Worm (Caenorhabditis elegans) whole organism, L1 larva: ENCODE data around the gene acs-2.
A peak's percentile ranks its signal among the peaks of the same experiment; 100 is the strongest.

Experiments
- C16A3.4 ChIP-seq: fragments of 150-350 bp; optimal IDR thresholded peaks from 2 replicates; lab custom pipeline; 2014; ENCODE audit warnings: missing biosample characterization, missing genetic modification characterization
- C34B4.2 ChIP-seq: sonication (generic microtip); optimal IDR thresholded peaks from 2 replicates; lab custom pipeline; 2017; ENCODE audit warnings: mild to moderate bottlenecking, missing genetic modification characterization, missing compliant biosample characterization
- Y116A8C.19 ChIP-seq: sonication (generic microtip); optimal IDR thresholded peaks from 2 replicates; lab custom pipeline; 2016; ENCODE audit warnings: missing compliant biosample characterization, missing genetic modification characterization, borderline replicate concordance
- alr-1 ChIP-seq: fragments of 200-800 bp; sonication (Bioruptor generic); optimal IDR thresholded peaks from 2 replicates; lab custom pipeline; 2018; ENCODE audit warnings: borderline replicate concordance, mild to moderate bottlenecking, missing genetic modification characterization, missing compliant biosample characterization
- aly-2 ChIP-seq: fragments of 150-350 bp; optimal IDR thresholded peaks from 2 replicates; lab custom pipeline; 2014; ENCODE audit warnings: missing biosample characterization, missing genetic modification characterization
- blmp-1 ChIP-seq: fragments of 150-350 bp; optimal IDR thresholded peaks from 2 replicates; lab custom pipeline; 2014; ENCODE audit warnings: missing biosample characterization, missing genetic modification characterization
- ceh-63 ChIP-seq: fragments of 200-800 bp; sonication (Bioruptor generic); optimal IDR thresholded peaks from 2 replicates; lab custom pipeline; 2018; ENCODE audit warnings: mild to moderate bottlenecking, missing genetic modification characterization, missing compliant biosample characterization
- ceh-82 ChIP-seq, 3 experiments: fragments of 150-350 bp in 1 of 3; sonication (generic microtip) in 2 of 3; optimal IDR thresholded peaks; 2 replicates each; lab custom pipeline; 2014 to 2017; ENCODE audit warnings: missing biosample characterization in 3 of 3, missing genetic modification characterization in 3 of 3
- ceh-88 ChIP-seq: fragments of 200-800 bp; sonication (Bioruptor generic); IDR thresholded peaks from 2 replicates; pipeline ENCODE4 v1.3.6; 2022; ENCODE audit warnings: missing genetic modification characterization, missing compliant biosample characterization
- ces-1 ChIP-seq: fragments of 150-350 bp; optimal IDR thresholded peaks from 2 replicates; lab custom pipeline; 2014; ENCODE audit warnings: missing biosample characterization, missing genetic modification reagents, missing genetic modification characterization
- dpl-1 ChIP-seq, 3 experiments: fragments of 150-350 bp in 2 of 3; sonication (generic microtip) in 1 of 3; optimal IDR thresholded peaks; 2 replicates each; lab custom pipeline; 2014 to 2017; ENCODE audit warnings: missing biosample characterization in 3 of 3, missing genetic modification characterization in 3 of 3, missing genetic modification reagents in 3 of 3
- efl-1 ChIP-seq, 4 experiments: fragments of 150-350 bp; optimal IDR thresholded peaks in 3 of 4; peaks in 1 of 4; 1 replicate in 1 of 4; 2 replicates in 3 of 4; lab custom pipeline; 2014; ENCODE audit warnings: missing biosample characterization in 2 of 4, missing genetic modification characterization in 2 of 4, missing genetic modification reagents in 2 of 4
- egl-27 ChIP-seq, 2 experiments: fragments of 150-350 bp in 1 of 2; sonication (generic microtip); optimal IDR thresholded peaks; 3 replicates each; lab custom pipeline; 2017 to 2018; ENCODE audit warnings: missing biosample characterization in 2 of 2, missing genetic modification characterization in 2 of 2, missing genetic modification reagents in 2 of 2
- elt-2 ChIP-seq: sonication (generic microtip); optimal IDR thresholded peaks from 2 replicates; lab custom pipeline; 2016; ENCODE audit warnings: missing genetic modification characterization, mild to moderate bottlenecking, inconsistent platforms, missing compliant biosample characterization, missing genetic modification reagents
- elt-3 ChIP-seq, 6 experiments: fragments of 150-350 bp in 1 of 6; sonication (generic microtip); optimal IDR thresholded peaks; 2 replicates each; lab custom pipeline; 2017 to 2018; ENCODE audit warnings: missing biosample characterization in 6 of 6, missing genetic modification characterization in 6 of 6, inconsistent platforms in 1 of 6
- ets-5 ChIP-seq: fragments of 200-800 bp; sonication (Bioruptor generic); IDR thresholded peaks from 2 replicates; pipeline ENCODE4 v1.3.6; 2022; ENCODE audit warnings: missing genetic modification characterization, missing compliant biosample characterization
- hlh-4 ChIP-seq: sonication (generic microtip); optimal IDR thresholded peaks from 2 replicates; lab custom pipeline; 2016; ENCODE audit warnings: mild to moderate bottlenecking, missing genetic modification characterization, missing compliant biosample characterization
- irx-1 ChIP-seq: sonication (generic microtip); optimal IDR thresholded peaks from 2 replicates; lab custom pipeline; 2016; ENCODE audit warnings: missing genetic modification characterization, missing compliant biosample characterization
- isw-1 ChIP-seq: fragments of 200-800 bp; sonication (Bioruptor generic); IDR thresholded peaks from 2 replicates; pipeline ENCODE4 v1.3.6; 2022; ENCODE audit warnings: missing genetic modification characterization, missing compliant biosample characterization
- lin-13 ChIP-seq: fragments of 150-350 bp; optimal IDR thresholded peaks from 2 replicates; lab custom pipeline; 2014; ENCODE audit warnings: missing biosample characterization, missing genetic modification reagents, missing genetic modification characterization
- lin-14 ChIP-seq: fragments of 200-800 bp; sonication (Bioruptor generic); optimal IDR thresholded peaks from 2 replicates; lab custom pipeline; 2018; ENCODE audit warnings: mild to moderate bottlenecking, missing genetic modification characterization, moderate library complexity, missing compliant biosample characterization
- lin-35 ChIP-seq, 2 experiments: fragments of 150-350 bp; optimal IDR thresholded peaks; 2 replicates each; lab custom pipeline; 2014; ENCODE audit warnings: missing biosample characterization in 2 of 2, missing genetic modification characterization in 2 of 2, missing genetic modification reagents in 2 of 2
- lin-39 ChIP-seq: fragments of 150-350 bp; optimal IDR thresholded peaks from 2 replicates; lab custom pipeline; 2014; ENCODE audit warnings: missing biosample characterization, missing genetic modification reagents, missing genetic modification characterization
- lsy-2 ChIP-seq, 2 experiments: fragments of 150-350 bp; optimal IDR thresholded peaks; 2 replicates each; lab custom pipeline; 2014; ENCODE audit warnings: missing biosample characterization in 2 of 2, missing genetic modification characterization in 2 of 2
- mab-9 ChIP-seq: fragments of 200-800 bp; sonication (Bioruptor generic); IDR thresholded peaks from 2 replicates; pipeline ENCODE4 v1.3.6; 2022; ENCODE audit warnings: missing genetic modification reagents, missing genetic modification characterization, missing compliant biosample characterization
- mef-2 ChIP-seq: fragments of 150-350 bp; optimal IDR thresholded peaks from 2 replicates; lab custom pipeline; 2014; ENCODE audit warnings: missing biosample characterization, missing genetic modification characterization
- nhr-20 ChIP-seq: sonication (generic microtip); optimal IDR thresholded peaks from 2 replicates; lab custom pipeline; 2016; ENCODE audit warnings: mild to moderate bottlenecking, missing genetic modification characterization, missing compliant biosample characterization
- nhr-47 ChIP-seq: sonication (generic microtip); optimal IDR thresholded peaks from 2 replicates; lab custom pipeline; 2016; ENCODE audit warnings: mild to moderate bottlenecking, missing genetic modification characterization, moderate library complexity, missing compliant biosample characterization
- nhr-85 ChIP-seq: sonication (generic microtip); peaks from one replicate; lab custom pipeline; 2016; ENCODE audit warnings: missing genetic modification characterization, inconsistent platforms, missing compliant biosample characterization
- pax-3 ChIP-seq: fragments of 200-800 bp; sonication (Bioruptor generic); optimal IDR thresholded peaks from 2 replicates; lab custom pipeline; 2018; ENCODE audit warnings: mild to moderate bottlenecking, missing genetic modification characterization, moderate library complexity, missing compliant biosample characterization
- pqm-1 ChIP-seq: sonication (generic microtip); optimal IDR thresholded peaks from 3 replicates; lab custom pipeline; 2017; ENCODE audit warnings: missing biosample characterization, missing genetic modification characterization
- sptf-1 ChIP-seq: fragments of 150-350 bp; optimal IDR thresholded peaks from 2 replicates; lab custom pipeline; 2014; ENCODE audit warnings: missing biosample characterization, missing genetic modification characterization
- sup-37 ChIP-seq: fragments of 200-800 bp; sonication (Bioruptor generic); optimal IDR thresholded peaks from 2 replicates; lab custom pipeline; 2018; ENCODE audit warnings: mild to moderate bottlenecking, missing genetic modification characterization, missing compliant biosample characterization
- swsn-7 ChIP-seq: sonication (generic microtip); optimal IDR thresholded peaks from 2 replicates; lab custom pipeline; 2016; ENCODE audit warnings: missing genetic modification characterization, missing compliant biosample characterization

The acs-2 gene

DNA sequence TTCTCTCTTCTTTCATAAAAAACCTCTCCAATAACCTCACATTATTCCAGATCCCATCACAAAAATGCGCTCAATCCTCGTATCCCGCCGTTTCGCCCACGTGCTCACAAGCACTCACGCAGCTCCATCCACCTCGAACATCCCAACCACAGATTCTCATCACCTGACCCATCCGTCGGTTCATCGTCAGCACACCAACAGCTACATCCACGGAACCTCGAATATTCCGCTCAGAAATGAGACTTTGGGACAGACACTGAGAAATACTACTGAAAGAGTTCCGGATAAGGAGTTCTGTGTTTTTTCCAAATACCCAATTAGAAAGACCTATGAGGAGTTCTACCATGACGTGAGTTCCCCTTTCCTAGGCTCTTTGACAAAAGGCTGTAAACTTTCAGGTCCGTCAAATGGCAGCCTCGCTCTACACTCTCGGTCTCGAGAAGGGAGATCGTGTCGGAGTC is at the start of gene acs-2:
Gene acs-2, plus strand, starts transcription at position 51 of the 461 bp plus-strand sequence.
- TF ChIP-seq lin-35 (GFP tag; optimal IDR thresholded peaks at IDR 0.05; lab: Kevin White, UChicago) (peak in 1 of 2 experiments; percentile 37), mef-2 (no peak), efl-1 (optimal IDR thresholded peaks at IDR 0.05; lab: Kevin White, UChicago) (no peak), efl-1 (GFP tag; optimal IDR thresholded peaks at IDR 0.05 in 1 of 2; lab: Kevin White, UChicago) (peak in 1 of 2 experiments; percentile 85)

DNA sequence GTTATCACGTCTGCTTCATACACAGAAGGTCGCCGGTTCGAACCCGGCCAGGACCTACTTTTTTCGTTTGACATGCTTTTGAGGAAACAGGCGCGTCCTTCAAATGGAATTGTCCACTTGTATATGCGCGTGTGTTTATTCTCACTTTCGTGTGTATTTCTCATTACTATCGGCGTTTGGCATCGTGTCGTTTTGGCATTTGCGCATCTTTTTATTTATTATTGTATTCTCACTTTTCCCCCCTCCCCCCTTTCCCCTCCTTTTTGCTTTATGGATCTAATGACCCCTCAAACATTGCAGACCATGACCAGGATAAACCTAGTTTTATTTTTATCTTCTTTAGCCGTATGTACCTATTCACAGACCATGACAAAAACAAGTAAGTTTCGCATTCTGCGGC is 49.8 kb upstream of the acs-2 start, which contains the start of gene F21A3.3:
Gene F21A3.3, plus strand, starts transcription at position 301 of the 400 bp plus-strand sequence.
- no peak for TF ChIP-seq nhr-20
- TF ChIP-seq lin-14 (GFP tag; lab: Kevin White, UChicago) = peak; percentile 24
- no peak for TF ChIP-seq C16A3.4 (tag; lab: Kevin White, UChicago)
- no peak for TF ChIP-seq pqm-1 (tag; lab: Kevin White, UChicago)
- peak; percentile 69 for TF ChIP-seq blmp-1 (tag; lab: Kevin White, UChicago)
- TF ChIP-seq elt-2 (tag; lab: Kevin White, UChicago) = no peak
- TF ChIP-seq C34B4.2 (tag; lab: Kevin White, UChicago) = no peak
- peak; percentile 35 for TF ChIP-seq nhr-85 (tag; lab: Kevin White, UChicago)

- TF ChIP-seq mef-2 = no peak
- TF ChIP-seq hlh-4 (tag; lab: Kevin White, UChicago) = no peak
- no peak for TF ChIP-seq lsy-2 (tag; optimal IDR thresholded peaks at IDR 0.05; lab: Kevin White, UChicago)
- TF ChIP-seq ceh-82 (tag; optimal IDR thresholded peaks at IDR 0.05; lab: Kevin White, UChicago) = no peak
- TF ChIP-seq ets-5 (GFP tag; lab: Robert Waterston, UW) = no peak
- TF ChIP-seq isw-1 (GFP tag; lab: Robert Waterston, UW) = no peak
- TF ChIP-seq pax-3 (tag; lab: Kevin White, UChicago) = no peak
- no peak for TF ChIP-seq ceh-88 (GFP tag; lab: Robert Waterston, UW)
- no peak for TF ChIP-seq ceh-63 (GFP tag; lab: Kevin White, UChicago)
- TF ChIP-seq mab-9 (GFP tag; lab: Robert Waterston, UW) = no peak
- no peak for TF ChIP-seq sup-37 (GFP tag; lab: Kevin White, UChicago)
- no peak for TF ChIP-seq dpl-1 (GFP tag; optimal IDR thresholded peaks at IDR 0.05; lab: Kevin White, UChicago)
- no peak for TF ChIP-seq aly-2 (tag; lab: Kevin White, UChicago)
Observed at ce11 chrV:15519845-15520244, 47.3 kb upstream of the acs-2 start.

DNA sequence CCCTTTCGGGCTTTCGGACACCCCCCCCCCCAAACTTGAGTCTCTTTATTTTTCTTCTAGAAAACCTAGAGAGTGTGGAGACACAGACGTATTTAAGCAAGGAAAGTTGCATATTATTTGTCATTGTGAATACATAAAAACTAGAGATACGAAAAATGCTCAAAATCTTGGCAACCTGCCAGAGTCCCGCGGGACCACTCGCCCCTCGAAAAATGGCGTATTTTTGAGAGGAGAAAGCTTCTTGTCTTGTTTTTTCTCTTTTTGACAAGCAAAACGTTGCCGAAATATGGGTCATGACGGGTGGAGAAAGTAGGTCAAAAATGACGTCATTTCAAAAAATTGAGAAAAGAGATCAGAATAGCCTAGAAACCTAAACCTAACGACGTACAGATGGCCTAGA is 46.8 kb upstream of the acs-2 start:
- TF ChIP-seq lin-39 (tag; lab: Kevin White, UChicago) = no peak
- TF ChIP-seq lin-14 (GFP tag; lab: Kevin White, UChicago) = peak; percentile 43

DNA sequence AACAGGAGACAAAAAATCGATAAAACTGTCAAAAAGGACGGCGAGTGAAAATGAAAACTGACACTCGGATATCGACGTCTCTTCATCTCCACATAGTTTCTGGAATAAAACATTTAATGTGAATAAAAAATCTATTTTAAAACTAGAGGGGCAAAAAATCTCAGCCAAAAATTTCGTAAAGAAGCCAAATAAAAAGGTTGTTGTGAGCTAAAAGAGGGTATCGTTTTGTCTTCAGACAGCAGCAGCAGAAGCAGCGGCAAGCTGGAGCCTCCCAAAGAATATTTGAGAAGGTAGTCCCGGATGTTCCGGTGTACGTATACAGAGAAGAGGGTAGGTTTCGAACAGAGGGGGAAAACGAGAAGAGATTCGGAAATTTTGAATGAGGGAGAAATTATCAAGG is 45.3 kb upstream of the acs-2 start, which contains the start of gene lgc-31:
Gene lgc-31, minus strand, starts transcription at position 101 of the 400 bp plus-strand sequence.
- TF ChIP-seq nhr-47 = no peak
- no peak for TF ChIP-seq nhr-20
- TF ChIP-seq ets-5 (GFP tag; lab: Robert Waterston, UW) = no peak
- no peak for TF ChIP-seq Y116A8C.19
- no peak for TF ChIP-seq pax-3 (tag; lab: Kevin White, UChicago)
- no peak for TF ChIP-seq lin-13 (GFP tag; lab: Kevin White, UChicago)
- TF ChIP-seq swsn-7 (tag; lab: Kevin White, UChicago) = no peak
- TF ChIP-seq sptf-1 (tag; lab: Kevin White, UChicago) = no peak
- TF ChIP-seq alr-1 = no peak
- TF ChIP-seq irx-1 (tag; lab: Kevin White, UChicago) = no peak
- TF ChIP-seq elt-3 (tag; optimal IDR thresholded peaks at IDR 0.05; lab: Kevin White, UChicago) = no peak
- no peak for TF ChIP-seq egl-27 (tag; optimal IDR thresholded peaks at IDR 0.05; lab: Kevin White, UChicago)
- no peak for TF ChIP-seq ces-1 (GFP tag; lab: Kevin White, UChicago)
